Fruit fly (Drosophila melanogaster): ENCODE measurements around the gene Atg16.

DNA sequence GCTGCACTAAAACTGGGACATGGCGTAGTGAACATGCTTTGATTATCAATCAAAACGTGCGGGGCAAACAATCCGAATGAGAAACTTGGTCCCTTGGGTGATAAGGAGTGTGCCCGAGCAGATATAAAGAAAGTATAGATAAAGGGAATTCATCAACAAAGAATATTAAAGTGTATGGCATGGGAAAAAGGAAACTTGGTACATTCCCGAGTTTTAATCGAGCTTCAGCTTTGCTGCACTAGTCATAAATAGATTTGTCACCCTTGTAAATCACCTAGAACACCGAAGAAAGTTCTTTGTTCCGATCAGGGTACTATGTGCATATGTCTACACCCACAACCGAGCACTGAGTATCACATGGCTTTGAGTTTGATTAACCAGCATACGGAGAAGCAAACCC is 32.6 kb upstream of the Atg16 start:
- TF ChIP-seq CG15710 (tag; optimal IDR thresholded peaks at IDR 0.05) (no peak), Pif1A (GFP tag; optimal IDR thresholded peaks at IDR 0.05) (no peak), gl (tag; optimal IDR thresholded peaks at IDR 0.05) (no peak), CG8301 (tag; optimal IDR thresholded peaks at IDR 0.05) (no peak), CG12605 (GFP tag; IDR thresholded peaks at IDR 0.05) (no peak), CG13204 (GFP tag; optimal IDR thresholded peaks at IDR 0.05) (no peak), rn (GFP tag; IDR thresholded peaks at IDR 0.05) (no peak)

All from whole organism, pupa.